Worm (Caenorhabditis elegans) whole organism, L1 larva: Measurements from ENCODE around the gene acl-6.
"Not testable (repeated sequence)": the region's sequence is repeated elsewhere in the genome, so short reads cannot be mapped to it uniquely, and the experiment has no call there.

Source experiments
- C16A3.4 ChIP-seq: fragments of 150-350 bp; optimal IDR thresholded peaks from 2 replicates; lab custom pipeline; 2014; ENCODE audit warnings: missing biosample characterization, missing genetic modification characterization
- aha-1 ChIP-seq: fragments of 150-350 bp; optimal IDR thresholded peaks from 2 replicates; lab custom pipeline; 2014; ENCODE audit warnings: missing biosample characterization, missing genetic modification characterization
- ceh-63 ChIP-seq: fragments of 200-800 bp; sonication (Bioruptor generic); optimal IDR thresholded peaks from 2 replicates; lab custom pipeline; 2018; ENCODE audit warnings: mild to moderate bottlenecking, missing genetic modification characterization, missing compliant biosample characterization
- ceh-8 ChIP-seq: fragments of 200-800 bp; sonication (Bioruptor generic); optimal IDR thresholded peaks from 2 replicates; lab custom pipeline; 2018; ENCODE audit warnings: mild to moderate bottlenecking, missing genetic modification characterization, moderate library complexity, missing compliant biosample characterization
- ceh-90 ChIP-seq: sonication (generic microtip); optimal IDR thresholded peaks from 2 replicates; lab custom pipeline; 2016; ENCODE audit warnings: missing genetic modification characterization, missing compliant biosample characterization
- dpl-1 ChIP-seq, 3 experiments: fragments of 150-350 bp in 2 of 3; sonication (generic microtip) in 1 of 3; optimal IDR thresholded peaks; 2 replicates each; lab custom pipeline; 2014 to 2017; ENCODE audit warnings: missing biosample characterization in 3 of 3, missing genetic modification characterization in 3 of 3, missing genetic modification reagents in 3 of 3
- dsc-1 ChIP-seq: sonication (generic microtip); optimal IDR thresholded peaks from 2 replicates; lab custom pipeline; 2016; ENCODE audit warnings: mild to moderate bottlenecking, missing genetic modification characterization, missing compliant biosample characterization
- efl-1 ChIP-seq, 4 experiments: fragments of 150-350 bp; optimal IDR thresholded peaks in 3 of 4; peaks in 1 of 4; 1 replicate in 1 of 4; 2 replicates in 3 of 4; lab custom pipeline; 2014; ENCODE audit warnings: missing biosample characterization in 2 of 4, missing genetic modification characterization in 2 of 4, missing genetic modification reagents in 2 of 4
- fkh-4 ChIP-seq: sonication (generic microtip); optimal IDR thresholded peaks from 2 replicates; lab custom pipeline; 2016; ENCODE audit warnings: missing compliant biosample characterization, missing genetic modification characterization, borderline replicate concordance
- fkh-8 ChIP-seq: sonication (generic microtip); optimal IDR thresholded peaks from 2 replicates; lab custom pipeline; 2016; ENCODE audit warnings: mild to moderate bottlenecking, missing genetic modification characterization, missing compliant biosample characterization
- fos-1 ChIP-seq: fragments of 150-350 bp; optimal IDR thresholded peaks from 2 replicates; lab custom pipeline; 2014; ENCODE audit warnings: missing biosample characterization, missing genetic modification characterization
- grh-1 ChIP-seq: fragments of 200-800 bp; sonication (Bioruptor generic); IDR thresholded peaks from 2 replicates; pipeline ENCODE4 v1.3.6; 2022; ENCODE audit warnings: missing genetic modification reagents, missing genetic modification characterization, missing compliant biosample characterization
- jun-1 ChIP-seq: fragments of 150-350 bp; optimal IDR thresholded peaks from 2 replicates; lab custom pipeline; 2014; ENCODE audit warnings: missing biosample characterization, missing genetic modification reagents, missing genetic modification characterization
- lin-35 ChIP-seq, 2 experiments: fragments of 150-350 bp; optimal IDR thresholded peaks; 2 replicates each; lab custom pipeline; 2014; ENCODE audit warnings: missing biosample characterization in 2 of 2, missing genetic modification characterization in 2 of 2, missing genetic modification reagents in 2 of 2
- lin-39 ChIP-seq: fragments of 150-350 bp; optimal IDR thresholded peaks from 2 replicates; lab custom pipeline; 2014; ENCODE audit warnings: missing biosample characterization, missing genetic modification reagents, missing genetic modification characterization
- lir-3 ChIP-seq: sonication (generic microtip); optimal IDR thresholded peaks from 2 replicates; lab custom pipeline; 2016; ENCODE audit warnings: mild to moderate bottlenecking, missing genetic modification characterization, moderate library complexity, missing compliant biosample characterization; ENCODE audit not compliant: poor library complexity
- mef-2 ChIP-seq: fragments of 150-350 bp; optimal IDR thresholded peaks from 2 replicates; lab custom pipeline; 2014; ENCODE audit warnings: missing biosample characterization, missing genetic modification characterization
- nhr-12 ChIP-seq: sonication (generic microtip); optimal IDR thresholded peaks from 2 replicates; lab custom pipeline; 2017; ENCODE audit warnings: missing biosample characterization, missing genetic modification characterization
- nhr-19 ChIP-seq: fragments of 200-800 bp; sonication (Bioruptor generic); conservative IDR thresholded peaks from 2 replicates; pipeline ENCODE4 v1.3.6; 2022; ENCODE audit warnings: missing genetic modification characterization, missing compliant biosample characterization
- nhr-20 ChIP-seq: sonication (generic microtip); optimal IDR thresholded peaks from 2 replicates; lab custom pipeline; 2016; ENCODE audit warnings: mild to moderate bottlenecking, missing genetic modification characterization, missing compliant biosample characterization
- nhr-28 ChIP-seq: fragments of 150-350 bp; optimal IDR thresholded peaks from 2 replicates; lab custom pipeline; 2014; ENCODE audit warnings: missing biosample characterization, missing genetic modification characterization
- nhr-71 ChIP-seq: sonication (generic microtip); optimal IDR thresholded peaks from 2 replicates; lab custom pipeline; 2016; ENCODE audit warnings: mild to moderate bottlenecking, missing genetic modification characterization, moderate library complexity, missing compliant biosample characterization
- nhr-77 ChIP-seq: fragments of 150-350 bp; optimal IDR thresholded peaks from 2 replicates; lab custom pipeline; 2014; ENCODE audit warnings: missing biosample characterization, missing genetic modification characterization
- nhr-85 ChIP-seq: sonication (generic microtip); peaks from one replicate; lab custom pipeline; 2016; ENCODE audit warnings: missing genetic modification characterization, inconsistent platforms, missing compliant biosample characterization
- pqm-1 ChIP-seq: sonication (generic microtip); optimal IDR thresholded peaks from 3 replicates; lab custom pipeline; 2017; ENCODE audit warnings: missing biosample characterization, missing genetic modification characterization
- snpc-4 ChIP-seq: fragments of 150-350 bp; optimal IDR thresholded peaks from 2 replicates; lab custom pipeline; 2014; ENCODE audit warnings: missing biosample characterization, missing genetic modification characterization
- snu-23 ChIP-seq: sonication (generic microtip); optimal IDR thresholded peaks from 2 replicates; lab custom pipeline; 2016; ENCODE audit warnings: missing genetic modification characterization, missing compliant biosample characterization
- tlp-1 ChIP-seq: fragments of 150-350 bp; optimal IDR thresholded peaks from 2 replicates; lab custom pipeline; 2014; ENCODE audit warnings: missing biosample characterization, missing genetic modification characterization
- unc-130 ChIP-seq: fragments of 150-350 bp; optimal IDR thresholded peaks from 2 replicates; lab custom pipeline; 2017; ENCODE audit warnings: missing biosample characterization, missing genetic modification characterization, inconsistent platforms
- zag-1 ChIP-seq: fragments of 150-350 bp; optimal IDR thresholded peaks from 2 replicates; lab custom pipeline; 2014; ENCODE audit warnings: missing biosample characterization, missing genetic modification characterization
- ztf-11 ChIP-seq, 2 experiments: sonication (generic microtip); optimal IDR thresholded peaks; 2 replicates each; lab custom pipeline; 2016 to 2017; ENCODE audit warnings: missing genetic modification characterization in 2 of 2, missing biosample characterization in 1 of 2, missing compliant biosample characterization in 1 of 2
- ztf-4 ChIP-seq: fragments of 150-350 bp; optimal IDR thresholded peaks from 2 replicates; lab custom pipeline; 2014; ENCODE audit warnings: missing biosample characterization, missing genetic modification characterization

The acl-6 gene

ce11 chrV:5468489-5468888, 35.3 kb downstream of the acl-6 start, which contains the start of gene ZC317.6:
ZC317.6 (minus strand) TSS chrV:5468589.
- not testable (repeated sequence) for TF ChIP-seq snu-23 (GFP tag; lab: Kevin White, UChicago); jun-1 (tag; lab: Kevin White, UChicago); efl-1 (optimal IDR thresholded peaks at IDR 0.05; lab: Kevin White, UChicago); efl-1 (GFP tag; optimal IDR thresholded peaks at IDR 0.05 in 1 of 2; lab: Kevin White, UChicago)

DNA sequence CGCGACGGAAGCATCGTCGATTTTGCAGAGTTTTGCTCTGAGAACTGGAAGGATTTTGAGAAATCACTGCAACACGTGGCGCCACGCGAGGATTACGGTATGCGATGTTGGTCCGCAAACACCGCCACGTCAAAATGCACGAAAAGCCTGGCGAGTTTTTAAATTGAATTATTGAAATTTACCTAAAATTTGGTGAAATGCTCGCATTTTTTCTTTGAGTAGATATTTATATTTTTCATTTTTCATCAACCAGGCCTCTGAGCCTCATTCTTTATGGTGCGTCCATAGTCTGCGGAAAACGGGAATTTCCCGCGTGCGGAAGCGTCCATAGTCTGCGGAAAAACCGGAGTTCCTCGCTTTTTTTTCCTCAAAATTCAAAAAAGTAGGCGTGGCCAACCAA, 37.7 kb downstream of the acl-6 start, which contains the start of gene ZC317.7:
Gene ZC317.7 (minus strand): TSS at position 101 of the 400 bp plus-strand sequence.
- not testable (repeated sequence) for TF ChIP-seq nhr-28 (tag; lab: Kevin White, UChicago); nhr-77 (tag; lab: Kevin White, UChicago); ceh-63 (GFP tag; lab: Kevin White, UChicago)

DNA sequence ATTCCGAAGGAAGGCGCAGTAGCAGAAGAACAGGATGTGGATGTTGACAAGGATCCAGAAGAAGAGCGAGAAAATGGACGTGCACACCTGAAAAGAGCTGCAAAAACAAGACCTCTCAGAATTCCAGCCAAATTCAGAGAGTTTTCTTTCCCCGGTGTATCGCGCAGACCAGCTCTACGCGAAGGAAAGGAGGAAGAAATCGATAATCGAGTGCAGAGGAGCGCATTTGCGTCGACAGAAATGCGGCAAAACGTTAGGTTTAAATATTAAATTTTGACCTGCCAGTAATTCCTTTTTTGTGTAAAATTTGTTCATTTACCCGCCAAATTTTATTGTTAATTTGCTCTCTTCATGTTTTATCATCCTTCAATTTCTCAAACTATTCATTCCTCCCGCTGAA, 44.5 kb downstream of the acl-6 start:
- no peak for TF ChIP-seq nhr-71
- peak in 2 of 3 experiments; percentile 43 to 50 for TF ChIP-seq dpl-1 (GFP tag; optimal IDR thresholded peaks at IDR 0.05; lab: Kevin White, UChicago)
- TF ChIP-seq snu-23 (GFP tag; lab: Kevin White, UChicago), result no peak
- TF ChIP-seq unc-130 (tag; lab: Kevin White, UChicago), result no peak
- no peak for TF ChIP-seq aha-1 (tag; lab: Kevin White, UChicago)
- no peak for TF ChIP-seq lin-39 (tag; lab: Kevin White, UChicago)
- peak in 1 of 2 experiments; percentile 52 for TF ChIP-seq efl-1 (optimal IDR thresholded peaks at IDR 0.05; lab: Kevin White, UChicago)
- TF ChIP-seq efl-1 (GFP tag; optimal IDR thresholded peaks at IDR 0.05 in 1 of 2; lab: Kevin White, UChicago), result peak; percentile 59 to 95
- no peak for TF ChIP-seq ztf-4 (tag; lab: Kevin White, UChicago)
- TF ChIP-seq tlp-1 (tag; lab: Kevin White, UChicago), result no peak
- TF ChIP-seq lir-3 (tag; lab: Kevin White, UChicago), result no peak
- no peak for TF ChIP-seq nhr-19 (GFP tag; lab: Robert Waterston, UW)
- no peak for TF ChIP-seq dsc-1 (tag; lab: Kevin White, UChicago)
- peak in 1 of 2 experiments; percentile 52 for TF ChIP-seq lin-35 (GFP tag; optimal IDR thresholded peaks at IDR 0.05; lab: Kevin White, UChicago)
- TF ChIP-seq, all 84 proteins: peak for 3

DNA sequence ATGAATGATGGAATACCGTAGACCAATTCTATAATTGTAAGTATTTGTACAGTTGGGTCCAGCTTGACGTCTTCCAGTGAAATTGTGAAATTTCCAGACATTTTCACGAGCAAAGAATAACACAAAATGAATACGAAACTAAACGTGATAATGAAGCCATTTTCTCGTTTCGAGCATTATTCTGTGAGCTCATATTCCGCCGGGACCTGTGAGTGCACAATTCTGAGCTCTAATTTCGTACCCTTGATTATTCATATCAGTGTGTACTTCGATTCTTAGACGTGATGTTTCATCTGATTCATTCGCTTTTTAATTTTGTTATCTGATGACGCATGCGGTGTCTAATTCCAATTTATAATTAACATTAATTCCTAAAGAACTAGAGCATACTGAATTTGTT, 49.1 kb downstream of the acl-6 start, which contains the start of gene srg-66:
Gene srg-66 (minus strand): TSS at position 101 of the 400 bp plus-strand sequence.
- TF ChIP-seq grh-1 (GFP tag; lab: Robert Waterston, UW) (no peak), pqm-1 (tag; lab: Kevin White, UChicago) (no peak), fkh-4 (no peak), zag-1 (tag; lab: Kevin White, UChicago) (no peak), ztf-11 (tag; optimal IDR thresholded peaks at IDR 0.05; lab: Kevin White, UChicago) (no peak), ceh-8 (GFP tag; lab: Kevin White, UChicago) (peak; percentile 66), mef-2 (tag; lab: Kevin White, UChicago) (no peak), nhr-20 (tag; lab: Kevin White, UChicago) (no peak)

DNA sequence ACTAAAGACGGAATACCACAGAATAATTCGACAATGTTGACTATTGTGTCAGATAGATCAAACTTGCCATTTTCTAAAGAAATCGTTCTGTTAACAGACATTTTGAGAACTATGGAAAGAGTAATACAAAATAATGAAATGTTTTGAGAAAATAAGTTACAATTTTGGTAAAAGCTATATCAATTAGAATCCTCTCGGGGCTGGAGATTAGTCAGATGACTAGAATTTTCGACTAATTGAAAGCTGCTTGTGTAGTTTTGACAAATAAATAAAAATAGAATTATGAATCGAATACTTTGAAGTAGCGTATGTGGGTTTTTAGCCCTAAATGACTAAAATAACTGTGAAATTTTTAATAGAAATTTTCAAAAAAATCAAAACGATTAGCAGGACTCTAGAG, 51.7 kb downstream of the acl-6 start, which contains the start of gene srg-65:
Gene srg-65 (minus strand): TSS at position 101 of the 400 bp plus-strand sequence.
- no peak for TF ChIP-seq snu-23 (GFP tag; lab: Kevin White, UChicago)
- no peak for TF ChIP-seq unc-130 (tag; lab: Kevin White, UChicago)
- no peak for TF ChIP-seq nhr-12 (tag; lab: Kevin White, UChicago)
- TF ChIP-seq nhr-85 (tag; lab: Kevin White, UChicago), result no peak
- no peak for TF ChIP-seq grh-1 (GFP tag; lab: Robert Waterston, UW)
- no peak for TF ChIP-seq fos-1 (tag; lab: Kevin White, UChicago)
- no peak for TF ChIP-seq tlp-1 (tag; lab: Kevin White, UChicago)
- TF ChIP-seq ceh-90 (tag; lab: Kevin White, UChicago), result no peak
- TF ChIP-seq fkh-8 (tag; lab: Kevin White, UChicago), result no peak
- no peak for TF ChIP-seq snpc-4
- TF ChIP-seq C16A3.4 (tag; lab: Kevin White, UChicago), result no peak
- TF ChIP-seq, all 84 proteins: peak for 0
